Fruit fly (Drosophila melanogaster): Measurements from ENCODE around the gene Smg6.
A peak's percentile ranks its signal among the peaks of the same experiment; 100 is the strongest.

Smg6 gene

dm6 chr3R:25056016-25056415, 22.8 kb upstream of the Smg6 start, which contains the start of the genes CG31111 and stac (continued):
- TF ChIP-seq CG14860 (GFP tag; IDR thresholded peaks at IDR 0.05; ENCODE audit: partially characterized antibody) = no peak
- no peak for TF ChIP-seq CG7987 (GFP tag; optimal IDR thresholded peaks at IDR 0.05)
- no peak for TF ChIP-seq salm (tag; optimal IDR thresholded peaks at IDR 0.05)
- TF ChIP-seq CG9727 (GFP tag; optimal IDR thresholded peaks at IDR 0.05) = no peak
- TF ChIP-seq Nf-YB (GFP tag; optimal IDR thresholded peaks at IDR 0.05) = no peak
- no peak; the same call in 2 of the 3 replicates for TF ChIP-seq row (GFP tag; IDR thresholded peaks at IDR 0.05)
- no peak for TF ChIP-seq ara (GFP tag; IDR thresholded peaks at IDR 0.05)
- TF ChIP-seq slou (GFP tag; optimal IDR thresholded peaks at IDR 0.05) = no peak
- TF ChIP-seq Hsf (GFP tag; optimal IDR thresholded peaks at IDR 0.05) = no peak
- TF ChIP-seq sug (tag; optimal IDR thresholded peaks at IDR 0.05) = peak; percentile 14
- no peak for TF ChIP-seq CG13424 (tag; optimal IDR thresholded peaks at IDR 0.05)
- no peak for TF ChIP-seq CG7556 (GFP tag; optimal IDR thresholded peaks at IDR 0.05)
- no peak for TF ChIP-seq CG15073 (GFP tag; optimal IDR thresholded peaks at IDR 0.05)
- TF ChIP-seq lmd (GFP tag; IDR thresholded peaks at IDR 0.05) = no peak
- TF ChIP-seq zen (tag; optimal IDR thresholded peaks at IDR 0.05) = no peak
- no peak for TF ChIP-seq dati (GFP tag; IDR thresholded peaks at IDR 0.05)
- no peak for TF ChIP-seq CG17186 (GFP tag; optimal IDR thresholded peaks at IDR 0.05)
- no peak for TF ChIP-seq hbn (GFP tag; IDR thresholded peaks at IDR 0.05; ENCODE audit: partially characterized antibody)
- TF ChIP-seq klu (GFP tag; IDR thresholded peaks at IDR 0.05) = no peak
- no peak for TF ChIP-seq nmo (GFP tag; optimal IDR thresholded peaks at IDR 0.05)
- TF ChIP-seq Hr39 (optimal IDR thresholded peaks at IDR 0.05) = no peak
- no peak for TF ChIP-seq TFAM (GFP tag; optimal IDR thresholded peaks at IDR 0.05)
- TF ChIP-seq CG6765 (GFP tag; optimal IDR thresholded peaks at IDR 0.05) = no peak
- TF ChIP-seq CG15479 (GFP tag; optimal IDR thresholded peaks at IDR 0.05) = no peak
- no peak for TF ChIP-seq bsh (GFP tag; optimal IDR thresholded peaks at IDR 0.05)
- TF ChIP-seq Dll (GFP tag; IDR thresholded peaks at IDR 0.05; ENCODE audit: partially characterized antibody) = no peak
- no peak for TF ChIP-seq CG7745 (tag; optimal IDR thresholded peaks at IDR 0.05)
- TF ChIP-seq CG8281 (tag; optimal IDR thresholded peaks at IDR 0.05) = no peak
- no peak for TF ChIP-seq Chrac-16 (GFP tag; optimal IDR thresholded peaks at IDR 0.05)
- no peak for TF ChIP-seq CG30431 (GFP tag; optimal IDR thresholded peaks at IDR 0.05)
- no peak for TF ChIP-seq CG1832 (GFP tag; optimal IDR thresholded peaks at IDR 0.05)
- no peak for TF ChIP-seq Sry-β (GFP tag; optimal IDR thresholded peaks at IDR 0.05)
- TF ChIP-seq nau (GFP tag; optimal IDR thresholded peaks at IDR 0.05) = no peak
- no peak for TF ChIP-seq H2.0 (GFP tag; IDR thresholded peaks at IDR 0.05)
- no peak for TF ChIP-seq Dip3 (GFP tag; optimal IDR thresholded peaks at IDR 0.05)
- TF ChIP-seq CG10462 (GFP tag; optimal IDR thresholded peaks at IDR 0.05) = no peak
- no peak for TF ChIP-seq p53 (GFP tag; optimal IDR thresholded peaks at IDR 0.05)
- TF ChIP-seq CG6654 (GFP tag; optimal IDR thresholded peaks at IDR 0.05) = no peak
- no peak for TF ChIP-seq tx (GFP tag; optimal IDR thresholded peaks at IDR 0.05)
- TF ChIP-seq odd (GFP tag; optimal IDR thresholded peaks at IDR 0.05) = peak; percentile 18
- no peak for TF ChIP-seq Myb (GFP tag; optimal IDR thresholded peaks at IDR 0.05)
- no peak for TF ChIP-seq CG2889 (GFP tag; IDR thresholded peaks at IDR 0.05)
- no peak for TF ChIP-seq Gsc (GFP tag; IDR thresholded peaks at IDR 0.05)
- no peak for TF ChIP-seq Sox102F (GFP tag; optimal IDR thresholded peaks at IDR 0.05)
- TF ChIP-seq Hey (tag; optimal IDR thresholded peaks at IDR 0.05) = no peak
- no peak for TF ChIP-seq inv (GFP tag; IDR thresholded peaks at IDR 0.05; ENCODE audit: partially characterized antibody)
- TF ChIP-seq Oli (tag; optimal IDR thresholded peaks at IDR 0.05) = no peak
- TF ChIP-seq Xbp1 (GFP tag; optimal IDR thresholded peaks at IDR 0.05) = no peak
- no peak for TF ChIP-seq bcd (GFP tag; optimal IDR thresholded peaks at IDR 0.05)
- peak; percentile 37 for TF ChIP-seq Scr (GFP tag; IDR thresholded peaks at IDR 0.05; ENCODE audit: partially characterized antibody)
- no peak for TF ChIP-seq h (optimal IDR thresholded peaks at IDR 0.05)
- no peak for TF ChIP-seq Mrtf (GFP tag; IDR thresholded peaks at IDR 0.05)

Data from whole organism, embryonic.